Worm (Caenorhabditis elegans) whole organism, L4 larva: ENCODE measurements around the gene Y62H9A.4.

Experiments used
- D1046.2 ChIP-seq: fragments of 200-800 bp; sonication (Bioruptor generic); IDR thresholded peaks from 2 replicates; pipeline ENCODE4 v1.3.6; 2022; ENCODE audit warnings: missing genetic modification characterization, missing compliant biosample characterization
- F10B5.3 ChIP-seq: sonication (generic microtip); optimal IDR thresholded peaks from 2 replicates; lab custom pipeline; 2016; ENCODE audit warnings: mild to moderate bottlenecking, missing genetic modification characterization, missing compliant biosample characterization
- F37D6.2 ChIP-seq: sonication (generic microtip); optimal IDR thresholded peaks from 2 replicates; lab custom pipeline; 2016; ENCODE audit warnings: mild to moderate bottlenecking, missing genetic modification characterization, missing compliant biosample characterization
- Y105C5A.15 ChIP-seq: fragments of 200-800 bp; sonication (Bioruptor generic); IDR thresholded peaks from 2 replicates; pipeline ENCODE4 v1.3.6; 2022; ENCODE audit warnings: missing genetic modification characterization, missing compliant biosample characterization
- Y48G9A.11 ChIP-seq: fragments of 200-800 bp; sonication (Bioruptor generic); IDR thresholded peaks from 2 replicates; pipeline ENCODE4 v1.3.6; 2022; ENCODE audit warnings: missing genetic modification reagents, missing genetic modification characterization, missing compliant biosample characterization
- ZK546.5 ChIP-seq, 2 experiments: sonication (generic microtip); optimal IDR thresholded peaks; 2 replicates each; lab custom pipeline; 2017; ENCODE audit warnings: missing biosample characterization in 2 of 2, missing genetic modification characterization in 2 of 2
- aha-1 ChIP-seq: fragments of 150-350 bp; peaks from one replicate; lab custom pipeline; 2014; ENCODE audit warnings: missing biosample characterization, missing genetic modification characterization
- aly-2 ChIP-seq: sonication (generic microtip); optimal IDR thresholded peaks from 2 replicates; lab custom pipeline; 2018; ENCODE audit warnings: missing biosample characterization, missing genetic modification characterization
- ama-1 ChIP-seq: fragments of 150-350 bp; optimal IDR thresholded peaks from 2 replicates; lab custom pipeline; 2014; ENCODE audit warnings: inconsistent platforms, mixed read lengths
- arid-1 ChIP-seq: fragments of 200-800 bp; sonication (Bioruptor generic); conservative IDR thresholded peaks from 2 replicates; pipeline ENCODE4 v1.3.6; 2022; ENCODE audit warnings: missing genetic modification reagents, missing genetic modification characterization, missing compliant biosample characterization
- attf-4 ChIP-seq: sonication (generic microtip); optimal IDR thresholded peaks from 3 replicates; lab custom pipeline; 2017; ENCODE audit warnings: missing biosample characterization, missing genetic modification characterization
- ceh-28 ChIP-seq: fragments of 150-350 bp; optimal IDR thresholded peaks from 2 replicates; lab custom pipeline; 2014; ENCODE audit warnings: missing biosample characterization, missing genetic modification reagents, missing genetic modification characterization
- ceh-44 ChIP-seq: fragments of 200-800 bp; sonication (Bioruptor generic); IDR thresholded peaks from 2 replicates; pipeline ENCODE4 v1.3.6; 2022; ENCODE audit warnings: missing genetic modification reagents, missing genetic modification characterization, missing compliant biosample characterization
- daf-19 ChIP-seq: fragments of 200-800 bp; sonication (Bioruptor generic); conservative IDR thresholded peaks from 2 replicates; pipeline ENCODE4 v1.3.6; 2022; ENCODE audit warnings: missing genetic modification characterization, missing compliant biosample characterization
- dmd-9 ChIP-seq: fragments of 200-800 bp; sonication (Bioruptor generic); IDR thresholded peaks from 2 replicates; pipeline ENCODE4 v1.3.6; 2022; ENCODE audit warnings: missing genetic modification reagents, missing genetic modification characterization, missing compliant biosample characterization
- dpl-1 ChIP-seq: fragments of 150-350 bp; optimal IDR thresholded peaks from 2 replicates; lab custom pipeline; 2014; ENCODE audit warnings: missing biosample characterization, missing genetic modification reagents, missing genetic modification characterization
- duxl-1 ChIP-seq: sonication (generic microtip); optimal IDR thresholded peaks from 2 replicates; lab custom pipeline; 2016; ENCODE audit warnings: mild to moderate bottlenecking, missing genetic modification characterization, moderate library complexity, missing compliant biosample characterization; ENCODE audit not compliant: poor library complexity
- fkh-10 ChIP-seq: fragments of 150-350 bp; optimal IDR thresholded peaks from 2 replicates; lab custom pipeline; 2014; ENCODE audit warnings: missing biosample characterization, missing genetic modification reagents, missing genetic modification characterization
- fos-1 ChIP-seq: fragments of 150-350 bp; optimal IDR thresholded peaks from 2 replicates; lab custom pipeline; 2014; ENCODE audit warnings: missing biosample characterization, missing genetic modification characterization
- hlh-30 ChIP-seq: sonication (generic microtip); optimal IDR thresholded peaks from 2 replicates; lab custom pipeline; 2017; ENCODE audit warnings: antibody characterized with exemption, mild to moderate bottlenecking, missing genetic modification characterization, missing compliant biosample characterization; ENCODE audit not compliant: insufficient read depth
- lim-7 ChIP-seq: fragments of 200-800 bp; sonication (Bioruptor generic); IDR thresholded peaks from 2 replicates; pipeline ENCODE4 v1.3.6; 2022; ENCODE audit warnings: missing genetic modification characterization, missing compliant biosample characterization
- lin-29 ChIP-seq: fragments of 200-800 bp; sonication (Bioruptor generic); IDR thresholded peaks from 2 replicates; pipeline ENCODE4 v1.3.6; 2022; ENCODE audit warnings: missing genetic modification reagents, missing genetic modification characterization, missing compliant biosample characterization
- mdt-29 ChIP-seq: fragments of 200-800 bp; sonication (Bioruptor generic); IDR thresholded peaks from 2 replicates; pipeline ENCODE4 v1.3.6; 2022; ENCODE audit warnings: missing genetic modification reagents, missing genetic modification characterization, missing compliant biosample characterization
- mep-1 ChIP-seq: fragments of 150-350 bp; sonication (generic microtip); optimal IDR thresholded peaks from 3 replicates; lab custom pipeline; 2014; ENCODE audit warnings: missing biosample characterization, missing genetic modification characterization
- mxl-2 ChIP-seq: fragments of 200-800 bp; sonication (Bioruptor generic); conservative IDR thresholded peaks from 2 replicates; pipeline ENCODE4 v1.3.6; 2022; ENCODE audit warnings: missing genetic modification reagents, missing genetic modification characterization, missing compliant biosample characterization
- mxl-3 ChIP-seq: fragments of 200-800 bp; sonication (Bioruptor generic); optimal IDR thresholded peaks from 2 replicates; lab custom pipeline; 2018; ENCODE audit warnings: mild to moderate bottlenecking, missing genetic modification characterization, missing compliant biosample characterization
- nhr-237 ChIP-seq: sonication (generic microtip); optimal IDR thresholded peaks from 2 replicates; lab custom pipeline; 2017; ENCODE audit warnings: missing biosample characterization, missing genetic modification characterization
- rbr-2 ChIP-seq: sonication (generic microtip); optimal IDR thresholded peaks from 2 replicates; lab custom pipeline; 2016; ENCODE audit warnings: missing genotype, missing genetic modification characterization, missing compliant biosample characterization
- saeg-2 ChIP-seq: fragments of 200-800 bp; sonication (Bioruptor generic); IDR thresholded peaks from 2 replicates; pipeline ENCODE4 v1.3.6; 2022; ENCODE audit warnings: missing genetic modification reagents, missing genetic modification characterization, missing compliant biosample characterization
- snpc-4 ChIP-seq: fragments of 150-350 bp; optimal IDR thresholded peaks from 2 replicates; lab custom pipeline; 2014; ENCODE audit warnings: missing biosample characterization, missing genetic modification characterization
- spr-1 ChIP-seq: sonication (generic microtip); optimal IDR thresholded peaks from 2 replicates; lab custom pipeline; 2016; ENCODE audit warnings: mild to moderate bottlenecking, missing genetic modification characterization, missing compliant biosample characterization
- unc-62 ChIP-seq, 3 experiments: fragments of 150-350 bp in 1 of 3; sonication (generic microtip); optimal IDR thresholded peaks in 2 of 3; peaks in 1 of 3; 1 replicate in 1 of 3; 2 replicates in 2 of 3; lab custom pipeline; 2014 to 2017; ENCODE audit warnings: missing biosample characterization in 3 of 3, missing genetic modification characterization in 3 of 3, missing genetic modification reagents in 3 of 3, missing genotype in 1 of 3
- zag-1 ChIP-seq: fragments of 150-350 bp; optimal IDR thresholded peaks from 2 replicates; lab custom pipeline; 2014; ENCODE audit warnings: missing biosample characterization, missing genetic modification characterization
- zfp-3 ChIP-seq: fragments of 200-800 bp; sonication (Bioruptor generic); conservative IDR thresholded peaks from 2 replicates; pipeline ENCODE4 v1.3.6; 2022; ENCODE audit warnings: missing genetic modification reagents, missing genetic modification characterization, missing compliant biosample characterization
- zip-11 ChIP-seq: fragments of 200-800 bp; sonication (Bioruptor generic); IDR thresholded peaks from 2 replicates; pipeline ENCODE4 v1.3.6; 2022; ENCODE audit warnings: missing genetic modification characterization, missing compliant biosample characterization
- ztf-11 ChIP-seq: fragments of 150-350 bp; optimal IDR thresholded peaks from 2 replicates; lab custom pipeline; 2014; ENCODE audit warnings: missing biosample characterization, missing genetic modification characterization
- ztf-7 ChIP-seq: fragments of 150-350 bp; optimal IDR thresholded peaks from 2 replicates; lab custom pipeline; 2014; ENCODE audit warnings: missing biosample characterization, missing genetic modification characterization

The Y62H9A.4 gene

ce11 chrX:11892328-11892727 is 12.4 kb downstream of the Y62H9A.4 start, which contains the start of gene Y62H9A.8:
TSS of gene Y62H9A.8 (minus strand) at chrX:11892428.
- no peak for TF ChIP-seq zip-11
- no peak for TF ChIP-seq Y48G9A.11
- no peak for TF ChIP-seq ceh-44 (GFP tag; lab: Robert Waterston, UW)
- TF ChIP-seq mep-1 = no peak
- no peak for TF ChIP-seq F10B5.3 (tag; lab: Kevin White, UChicago)
- TF ChIP-seq duxl-1 (tag; lab: Kevin White, UChicago) = no peak
- TF ChIP-seq hlh-30 = no peak
- TF ChIP-seq saeg-2 (GFP tag; lab: Robert Waterston, UW) = no peak
- TF ChIP-seq mxl-3 = no peak
- TF ChIP-seq daf-19 (GFP tag; lab: Robert Waterston, UW) = no peak
- no peak for TF ChIP-seq ama-1
- TF ChIP-seq zfp-3 (GFP tag; lab: Robert Waterston, UW) = no peak
- TF ChIP-seq, all 104 proteins: peak for 0

ce11 chrX:11896708-11897107 is 16.8 kb downstream of the Y62H9A.4 start:
- TF ChIP-seq aha-1 (tag; lab: Kevin White, UChicago) (peak; percentile 93), arid-1 (GFP tag; lab: Robert Waterston, UW) (no peak)
- TF ChIP-seq, all 104 proteins: peak for 1

ce11 chrX:11898040-11898439 is 18.1 kb downstream of the Y62H9A.4 start, which contains the start of gene Y62H9A.9:
TSS of gene Y62H9A.9 (minus strand) at chrX:11898140.
- TF ChIP-seq spr-1 (tag; lab: Kevin White, UChicago) (no peak), dpl-1 (GFP tag; lab: Kevin White, UChicago) (no peak), nhr-237 (tag; lab: Kevin White, UChicago) (no peak), ama-1 (no peak), F10B5.3 (tag; lab: Kevin White, UChicago) (no peak)

DNA sequence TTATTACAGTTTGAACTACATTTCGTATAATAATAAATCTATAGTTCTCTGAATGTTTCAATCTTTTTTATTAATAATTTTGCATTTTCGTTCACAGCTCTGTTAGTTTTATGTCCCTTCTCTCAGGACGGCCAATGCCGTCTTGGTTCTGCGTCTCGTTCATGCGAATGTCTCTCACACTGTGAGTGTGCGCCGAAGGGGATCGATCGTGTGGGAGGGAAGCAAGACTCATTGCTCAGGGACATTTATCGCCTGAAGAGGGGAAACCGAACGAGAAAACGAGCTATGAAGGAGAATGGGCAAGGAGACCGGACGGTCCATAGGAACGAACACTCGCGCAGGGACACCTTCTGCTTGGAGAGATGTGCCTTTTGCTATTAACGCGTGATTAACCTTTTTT is 19.1 kb downstream of the Y62H9A.4 start:
- TF ChIP-seq F37D6.2 (tag; lab: Kevin White, UChicago) (peak; percentile 51), Y105C5A.15 (GFP tag; lab: Robert Waterston, UW) (no peak), hlh-30 (no peak), lim-7 (GFP tag; lab: Robert Waterston, UW) (no peak), F10B5.3 (tag; lab: Kevin White, UChicago) (peak; percentile 12), ztf-7 (tag; lab: Kevin White, UChicago) (no peak), mdt-29 (GFP tag; lab: Robert Waterston, UW) (no peak), ceh-28 (peak; percentile 43), fos-1 (tag; lab: Kevin White, UChicago) (no peak), aha-1 (tag; lab: Kevin White, UChicago) (peak; percentile 57), rbr-2 (tag; lab: Kevin White, UChicago) (peak; percentile 46), unc-62 (GFP tag; optimal IDR thresholded peaks at IDR 0.05 in 1 of 2; lab: Kevin White, UChicago) (peak in 1 of 2 experiments; percentile 85), unc-62 (tag; optimal IDR thresholded peaks at IDR 0.05; lab: Kevin White, UChicago) (no peak)

DNA sequence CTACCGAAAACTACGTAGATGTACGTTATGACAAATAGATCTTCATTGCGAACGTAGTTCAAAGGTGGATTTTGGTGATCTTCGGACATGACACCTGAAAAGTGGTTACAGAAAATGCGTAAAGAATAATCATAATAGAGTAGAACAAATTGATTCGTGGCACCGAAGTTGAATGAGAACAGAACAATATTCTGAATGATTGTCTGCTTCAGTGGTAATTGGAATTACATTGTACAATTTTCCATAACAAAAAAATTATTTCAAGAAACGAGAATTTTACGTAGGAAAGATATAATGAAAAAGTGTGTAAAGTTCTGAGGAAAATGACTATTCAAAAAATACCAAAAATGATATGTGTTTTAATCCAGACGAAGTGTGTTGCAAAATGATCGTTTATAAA is 22.7 kb downstream of the Y62H9A.4 start, which contains the start of gene Y62H9A.10:
Y62H9A.10 (minus strand) TSS at position 101 of the 400 bp plus-strand sequence.
- TF ChIP-seq hlh-30 (no peak), dmd-9 (GFP tag; lab: Robert Waterston, UW) (no peak), D1046.2 (GFP tag; lab: Robert Waterston, UW) (no peak), aha-1 (tag; lab: Kevin White, UChicago) (no peak), lim-7 (GFP tag; lab: Robert Waterston, UW) (no peak), mxl-2 (GFP tag; lab: Robert Waterston, UW) (no peak), fkh-10 (GFP tag; lab: Kevin White, UChicago) (no peak), spr-1 (tag; lab: Kevin White, UChicago) (no peak), ZK546.5 (tag; optimal IDR thresholded peaks at IDR 0.05; lab: Kevin White, UChicago) (no peak), attf-4 (tag; lab: Kevin White, UChicago) (no peak), aly-2 (tag; lab: Kevin White, UChicago) (no peak), lin-29 (no peak), zag-1 (no peak), ztf-11 (tag; lab: Kevin White, UChicago) (no peak), snpc-4 (tag; lab: Kevin White, UChicago) (no peak)
